Fruit fly (Drosophila melanogaster) whole organism, adult: ENCODE measurements around the gene Ir7e.

Experiments
- CG11617 ChIP-seq: fragments of 200-800 bp; sonication (Bioruptor generic); optimal IDR thresholded peaks from 2 replicates; lab custom pipeline; 2017; ENCODE audit warnings: mild to moderate bottlenecking, missing biosample characterization, missing genetic modification reagents, missing genetic modification characterization
- CG12768 ChIP-seq: fragments of 200-800 bp; sonication (Bioruptor generic); optimal IDR thresholded peaks from 2 replicates; lab custom pipeline; 2017; ENCODE audit warnings: missing biosample characterization, missing genetic modification characterization, mild to moderate bottlenecking, moderate library complexity, missing genetic modification reagents
- CG14711 ChIP-seq: fragments of 200-800 bp; sonication (Bioruptor generic); optimal IDR thresholded peaks from 2 replicates; lab custom pipeline; 2018; ENCODE audit warnings: missing biosample characterization, mild to moderate bottlenecking, missing genetic modification characterization, moderate library complexity
- CG1620 ChIP-seq: fragments of 200-800 bp; sonication (Bioruptor generic); optimal IDR thresholded peaks from 2 replicates; lab custom pipeline; 2016; ENCODE audit warnings: missing biosample characterization, missing genetic modification characterization
- CG33017 ChIP-seq: fragments of 200-800 bp; sonication (Bioruptor generic); optimal IDR thresholded peaks from 2 replicates; lab custom pipeline; 2018; ENCODE audit warnings: missing biosample characterization, mild to moderate bottlenecking, missing genetic modification characterization, moderate library complexity
- CG5204 ChIP-seq: fragments of 200-800 bp; sonication (Bioruptor generic); optimal IDR thresholded peaks from 2 replicates; lab custom pipeline; 2016; ENCODE audit warnings: missing biosample characterization, missing genetic modification characterization
- CG7045 ChIP-seq: fragments of 200-800 bp; sonication (Bioruptor generic); optimal IDR thresholded peaks from 2 replicates; lab custom pipeline; 2017; ENCODE audit warnings: missing biosample characterization, mild to moderate bottlenecking, missing genetic modification characterization
- CG7101 ChIP-seq: fragments of 200-800 bp; sonication (Bioruptor generic); optimal IDR thresholded peaks from 2 replicates; lab custom pipeline; 2018; ENCODE audit warnings: missing biosample characterization, mild to moderate bottlenecking, missing genetic modification characterization, moderate library complexity
- Clk ChIP-seq: fragments of 200-800 bp; sonication (Bioruptor generic); optimal IDR thresholded peaks from 2 replicates; lab custom pipeline; 2017; ENCODE audit warnings: missing biosample characterization, missing genetic modification characterization
- Crg-1 ChIP-seq: fragments of 200-800 bp; sonication (Bioruptor generic); optimal IDR thresholded peaks from 2 replicates; lab custom pipeline; 2016; ENCODE audit warnings: missing biosample characterization, missing genetic modification characterization
- Hr96 ChIP-seq: fragments of 200-800 bp; sonication (Bioruptor generic); optimal IDR thresholded peaks from 2 replicates; lab custom pipeline; 2016; ENCODE audit warnings: missing biosample characterization, missing genetic modification characterization
- Mnt ChIP-seq: fragments of 200-800 bp; sonication (Bioruptor generic); optimal IDR thresholded peaks from 2 replicates; lab custom pipeline; 2016; ENCODE audit warnings: missing biosample characterization, mild to moderate bottlenecking, missing genetic modification characterization
- bab1 ChIP-seq: fragments of 200-800 bp; sonication (Bioruptor generic); optimal IDR thresholded peaks from 3 replicates; lab custom pipeline; 2019; ENCODE audit warnings: missing biosample characterization, mild to moderate bottlenecking, missing genetic modification characterization, moderate library complexity
- cic ChIP-seq: fragments of 200-800 bp; sonication (Bioruptor generic); optimal IDR thresholded peaks from 2 replicates; lab custom pipeline; 2017; ENCODE audit warnings: missing biosample characterization, mild to moderate bottlenecking, missing genetic modification characterization, moderate library complexity
- cnc ChIP-seq, 2 experiments: fragments of >200 bp; optimal IDR thresholded peaks; 2 replicates each; lab custom pipeline; 2017
- kay ChIP-seq: fragments of 200-800 bp; sonication (Bioruptor generic); peaks from one replicate; lab custom pipeline; 2016; ENCODE audit warnings: missing biosample characterization, missing genetic modification characterization, borderline replicate concordance
- ovo ChIP-seq: fragments of 200-800 bp; sonication (Bioruptor generic); optimal IDR thresholded peaks from 2 replicates; lab custom pipeline; 2016; ENCODE audit warnings: missing biosample characterization, missing genetic modification characterization
- pad ChIP-seq: fragments of 200-800 bp; sonication (Bioruptor generic); optimal IDR thresholded peaks from 3 replicates; lab custom pipeline; 2017; ENCODE audit warnings: missing biosample characterization, missing genetic modification characterization, mild to moderate bottlenecking, moderate library complexity, missing genetic modification reagents
- tj ChIP-seq: fragments of 200-800 bp; sonication (Bioruptor generic); optimal IDR thresholded peaks from 3 replicates; lab custom pipeline; 2017; ENCODE audit warnings: missing biosample characterization, mild to moderate bottlenecking, missing genetic modification characterization, moderate library complexity
- toe ChIP-seq: fragments of 200-800 bp; sonication (Bioruptor generic); optimal IDR thresholded peaks from 2 replicates; lab custom pipeline; 2016; ENCODE audit warnings: missing biosample characterization, missing genetic modification characterization

Ir7e gene

DNA sequence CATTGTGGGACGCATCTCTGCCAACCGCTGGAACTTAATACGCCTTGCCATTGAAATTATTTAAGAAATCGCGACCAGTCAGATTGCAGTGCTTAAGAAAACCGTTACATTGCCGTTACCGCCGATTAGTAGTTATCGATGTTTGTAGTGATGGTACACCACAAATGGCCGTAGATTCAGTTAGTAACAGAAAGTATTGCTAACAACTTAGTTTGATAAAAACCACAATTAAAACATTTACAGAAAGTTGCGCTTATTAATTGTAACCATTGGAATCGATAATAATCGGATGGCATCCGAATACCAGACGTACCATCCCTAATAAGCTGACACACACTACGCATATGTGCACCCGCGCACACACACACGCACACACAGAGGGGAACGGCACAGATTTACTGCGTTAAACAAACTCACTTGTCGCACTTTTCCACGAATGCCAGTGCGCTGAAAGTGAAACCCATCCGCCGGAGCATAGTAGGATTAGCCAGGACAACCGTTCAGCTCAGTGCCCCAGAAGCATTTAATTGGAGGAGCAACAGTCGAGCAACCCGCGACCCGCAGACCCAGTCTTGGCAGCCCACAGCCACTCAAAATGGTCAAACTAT lies 38.7 kb upstream of the Ir7e start, which contains the start of the genes hdm and Ykt6:
TSS of gene hdm (minus strand) at position 51 of the 608 bp plus-strand sequence.
TSS of gene Ykt6 (plus strand) at position 329 of the 608 bp plus-strand sequence.
- TF ChIP-seq cic (GFP tag; lab: Kevin White, UChicago) (peak; percentile 11), cnc (optimal IDR thresholded peaks at IDR 0.05; lab: Kevin White, UChicago) (no peak), CG33017 (tag; lab: Kevin White, UChicago) (peak; percentile 42), kay (no peak), CG5204 (GFP tag; lab: Kevin White, UChicago) (no peak), CG12768 (GFP tag; lab: Kevin White, UChicago) (peak; percentile 38), bab1 (GFP tag; lab: Kevin White, UChicago) (peak; percentile 91), Mnt (GFP tag; lab: Kevin White, UChicago) (peak; percentile 83), Clk (GFP tag; lab: Kevin White, UChicago) (no peak), CG14711 (tag; lab: Kevin White, UChicago) (peak; percentile 82), CG11617 (GFP tag; lab: Kevin White, UChicago) (peak; percentile 77), ovo (peak; percentile 92), Hr96 (GFP tag; lab: Kevin White, UChicago) (no peak), CG1620 (GFP tag; lab: Kevin White, UChicago) (peak; percentile 88), pad (GFP tag; lab: Kevin White, UChicago) (peak; percentile 96), CG7045 (GFP tag; lab: Kevin White, UChicago) (no peak), Crg-1 (GFP tag; lab: Kevin White, UChicago) (peak; percentile 84), CG7101 (tag; lab: Kevin White, UChicago) (peak; percentile 84), toe (GFP tag; lab: Kevin White, UChicago) (peak; percentile 86), tj (GFP tag; lab: Kevin White, UChicago) (peak; percentile 72)

DNA sequence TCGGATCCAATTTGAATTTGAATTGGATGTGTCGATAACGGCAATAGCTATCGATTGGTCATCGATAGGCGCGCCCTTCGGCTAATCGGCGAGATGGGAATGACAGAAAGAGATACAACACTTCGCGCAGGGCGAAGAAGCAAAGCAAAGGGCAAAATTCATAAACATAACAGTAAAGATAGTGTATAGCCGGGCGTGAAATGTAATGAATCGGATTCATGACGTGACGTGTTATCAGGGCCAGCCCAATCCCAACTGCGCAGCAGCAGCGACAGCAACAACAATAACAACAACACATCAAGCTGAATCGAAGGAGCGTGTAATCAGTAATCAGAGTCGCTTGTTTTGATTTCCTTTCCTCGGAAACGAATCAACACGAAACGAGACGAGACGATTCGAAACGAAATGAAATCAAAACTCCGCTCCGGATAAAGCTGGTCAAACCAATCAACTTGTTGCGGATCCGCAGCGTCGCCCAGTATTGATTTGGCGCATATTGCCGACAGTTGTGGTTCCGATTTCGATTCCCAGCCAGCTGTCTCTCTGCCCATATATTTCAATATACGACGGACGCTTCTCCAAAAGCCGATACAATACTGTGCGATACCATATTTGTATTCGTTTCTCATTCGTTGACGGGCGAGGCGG lies 30.6 kb upstream of the Ir7e start, which contains the start of gene snz:
TSS of gene snz (plus strand) at position 107 of the 648 bp plus-strand sequence.
- TF ChIP-seq CG1620 (GFP tag; lab: Kevin White, UChicago), result no peak
- no peak for TF ChIP-seq Hr96 (GFP tag; lab: Kevin White, UChicago)
- peak; percentile 62 for TF ChIP-seq cic (GFP tag; lab: Kevin White, UChicago)
- peak; percentile 18 for TF ChIP-seq CG14711 (tag; lab: Kevin White, UChicago)
- TF ChIP-seq Mnt (GFP tag; lab: Kevin White, UChicago), result peak; percentile 35
- peak; percentile 20 for TF ChIP-seq CG11617 (GFP tag; lab: Kevin White, UChicago)
- TF ChIP-seq pad (GFP tag; lab: Kevin White, UChicago), result no peak
- TF ChIP-seq tj (GFP tag; lab: Kevin White, UChicago), result peak; percentile 46
- TF ChIP-seq ovo, result peak; percentile 50
- TF ChIP-seq kay, result no peak
- peak; percentile 38 for TF ChIP-seq CG7101 (tag; lab: Kevin White, UChicago)
- peak; percentile 11 for TF ChIP-seq bab1 (GFP tag; lab: Kevin White, UChicago)

DNA sequence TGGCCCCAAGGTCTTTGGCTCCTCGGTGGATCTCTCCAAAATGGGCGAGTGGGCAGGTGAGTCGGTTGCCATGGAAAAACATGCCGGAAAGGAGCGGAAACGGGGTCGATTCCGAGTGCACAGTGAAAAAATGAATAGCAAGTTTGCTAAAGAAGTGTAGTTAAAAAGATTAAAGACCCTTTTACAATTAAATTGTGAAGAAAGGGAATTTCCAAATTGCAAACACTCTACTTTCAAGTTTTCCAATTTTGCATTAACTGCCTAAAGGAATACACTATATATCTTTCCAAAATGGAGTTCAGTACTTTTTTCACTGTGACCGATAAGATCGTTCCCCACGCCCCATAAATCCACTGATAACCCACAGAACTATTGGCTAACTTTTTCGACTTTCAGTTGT lies 28.0 kb upstream of the Ir7e start:
- no peak for TF ChIP-seq Hr96 (GFP tag; lab: Kevin White, UChicago)
- no peak for TF ChIP-seq cic (GFP tag; lab: Kevin White, UChicago)
- TF ChIP-seq CG5204 (GFP tag; lab: Kevin White, UChicago), result no peak
- no peak for TF ChIP-seq kay
- TF ChIP-seq CG12768 (GFP tag; lab: Kevin White, UChicago), result no peak
- no peak for TF ChIP-seq ovo
- TF ChIP-seq CG1620 (GFP tag; lab: Kevin White, UChicago), result no peak
- no peak for TF ChIP-seq Mnt (GFP tag; lab: Kevin White, UChicago)
- no peak for TF ChIP-seq cnc (optimal IDR thresholded peaks at IDR 0.05; lab: Kevin White, UChicago)
- TF ChIP-seq toe (GFP tag; lab: Kevin White, UChicago), result no peak
- no peak for TF ChIP-seq pad (GFP tag; lab: Kevin White, UChicago)
- TF ChIP-seq Clk (GFP tag; lab: Kevin White, UChicago), result no peak
- no peak for TF ChIP-seq CG14711 (tag; lab: Kevin White, UChicago)
- TF ChIP-seq CG11617 (GFP tag; lab: Kevin White, UChicago), result no peak
- TF ChIP-seq CG33017 (tag; lab: Kevin White, UChicago), result no peak
- no peak for TF ChIP-seq CG7101 (tag; lab: Kevin White, UChicago)
- no peak for TF ChIP-seq Crg-1 (GFP tag; lab: Kevin White, UChicago)

- TF ChIP-seq cic (GFP tag; lab: Kevin White, UChicago) (no peak), tj (GFP tag; lab: Kevin White, UChicago) (peak; percentile 96)
Observed at dm6 chrX:7909069-7909389, 27.6 kb upstream of the Ir7e start.

dm6 chrX:7908239-7909068 lies 27.0 kb upstream of the Ir7e start, which contains the start of the genes dpr14 and spidey:
Gene dpr14, minus strand, starts transcription at chrX:7908286.
Gene spidey, plus strand, starts transcription at chrX:7908931.
- no peak for TF ChIP-seq CG5204 (GFP tag; lab: Kevin White, UChicago)
- peak; percentile 99 for TF ChIP-seq pad (GFP tag; lab: Kevin White, UChicago)
- peak; percentile 99 for TF ChIP-seq ovo
- peak; percentile 71 for TF ChIP-seq Crg-1 (GFP tag; lab: Kevin White, UChicago)
- TF ChIP-seq cnc (optimal IDR thresholded peaks at IDR 0.05; lab: Kevin White, UChicago), result no peak
- peak; percentile 84 for TF ChIP-seq Mnt (GFP tag; lab: Kevin White, UChicago)
- TF ChIP-seq CG1620 (GFP tag; lab: Kevin White, UChicago), result peak; percentile 86
- TF ChIP-seq Hr96 (GFP tag; lab: Kevin White, UChicago), result peak; percentile 95
- TF ChIP-seq CG33017 (tag; lab: Kevin White, UChicago), result peak; percentile 78
- TF ChIP-seq CG14711 (tag; lab: Kevin White, UChicago), result peak; percentile 87
- TF ChIP-seq CG7101 (tag; lab: Kevin White, UChicago), result peak; percentile 92
- peak; percentile 88 for TF ChIP-seq bab1 (GFP tag; lab: Kevin White, UChicago)
- TF ChIP-seq kay, result peak; percentile 2
- TF ChIP-seq cic (GFP tag; lab: Kevin White, UChicago), result peak; percentile 55
- no peak for TF ChIP-seq tj (GFP tag; lab: Kevin White, UChicago)
- TF ChIP-seq CG7045 (GFP tag; lab: Kevin White, UChicago), result peak; percentile 81
- peak; percentile 84 for TF ChIP-seq CG12768 (GFP tag; lab: Kevin White, UChicago)
- peak; percentile 72 for TF ChIP-seq Clk (GFP tag; lab: Kevin White, UChicago)
- peak; percentile 69 for TF ChIP-seq toe (GFP tag; lab: Kevin White, UChicago)
- TF ChIP-seq CG11617 (GFP tag; lab: Kevin White, UChicago), result peak; percentile 89
